Fruit fly (Drosophila melanogaster) whole organism, pupa: ENCODE data around the gene GluClalpha.

ENCODE experiments used
- CG12605 ChIP-seq: fragments of 200-800 bp; sonication (Bioruptor generic); IDR thresholded peaks from 2 replicates; pipeline ENCODE4 v1.3.6; 2022; ENCODE audit warnings: missing biosample characterization, missing genetic modification characterization
- CG13204 ChIP-seq: fragments of 200-800 bp; sonication (Bioruptor generic); optimal IDR thresholded peaks from 2 replicates; lab custom pipeline; 2018; ENCODE audit warnings: missing biosample characterization, mild to moderate bottlenecking, missing genetic modification characterization, moderate library complexity
- CG34367 ChIP-seq: fragments of 200-800 bp; sonication (Bioruptor generic); optimal IDR thresholded peaks from 2 replicates; lab custom pipeline; 2018; ENCODE audit warnings: missing biosample characterization, mild to moderate bottlenecking, missing genetic modification characterization
- CG4496 ChIP-seq: fragments of 200-800 bp; sonication (Bioruptor generic); IDR thresholded peaks from 3 replicates; pipeline ENCODE4 v1.3.6; 2022; ENCODE audit warnings: missing biosample characterization, missing genetic modification characterization
- CG8159 ChIP-seq: fragments of 200-800 bp; sonication (Bioruptor generic); optimal IDR thresholded peaks from 3 replicates; lab custom pipeline; 2018; ENCODE audit warnings: missing biosample characterization, mild to moderate bottlenecking, missing genetic modification characterization, moderate library complexity
- CG9948 ChIP-seq: fragments of 200-800 bp; sonication (Bioruptor generic); optimal IDR thresholded peaks from 2 replicates; lab custom pipeline; 2018; ENCODE audit warnings: missing biosample characterization, mild to moderate bottlenecking, missing genetic modification characterization, moderate library complexity
- D1 ChIP-seq: fragments of 200-800 bp; sonication (Bioruptor generic); optimal IDR thresholded peaks from 2 replicates; lab custom pipeline; 2018; ENCODE audit warnings: missing biosample characterization, mild to moderate bottlenecking, missing genetic modification characterization, moderate library complexity
- EcR ChIP-seq: fragments of 200-800 bp; sonication (Bioruptor generic); optimal IDR thresholded peaks from 3 replicates; lab custom pipeline; 2019; ENCODE audit warnings: missing biosample characterization, missing genetic modification characterization, mild to moderate bottlenecking, moderate library complexity, missing genetic modification reagents
- fd96Ca ChIP-seq: fragments of 200-800 bp; sonication (Bioruptor generic); IDR thresholded peaks from 3 replicates; pipeline ENCODE4 v1.3.6; 2022; ENCODE audit warnings: missing biosample characterization, missing genetic modification characterization
- gl ChIP-seq: fragments of 200-800 bp; sonication (Bioruptor generic); optimal IDR thresholded peaks from 2 replicates; lab custom pipeline; 2018; ENCODE audit warnings: missing biosample characterization, mild to moderate bottlenecking, missing genetic modification characterization
- rn ChIP-seq: fragments of 200-800 bp; sonication (Bioruptor generic); IDR thresholded peaks from 2 replicates; pipeline ENCODE4 v1.3.6; 2022; ENCODE audit warnings: missing biosample characterization, missing genetic modification characterization

DNA sequence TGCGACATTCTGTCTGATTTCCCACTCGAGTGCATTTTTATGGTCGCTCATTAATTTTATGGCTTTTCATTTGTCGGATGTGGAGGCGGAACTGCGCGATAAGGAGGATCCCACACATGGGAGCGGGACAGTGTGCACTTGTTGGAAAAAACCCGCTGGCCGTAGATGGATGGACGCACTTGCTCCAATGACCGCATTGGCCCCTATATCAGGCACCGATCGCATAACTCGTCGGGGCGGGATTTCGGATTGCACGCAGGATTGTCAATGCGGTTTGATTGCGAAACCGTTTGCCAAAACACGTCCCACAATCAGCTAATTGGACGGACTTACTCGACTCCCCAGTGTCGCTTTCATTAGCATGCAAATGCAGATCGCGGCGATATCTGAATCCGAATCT is 81.0 kb downstream of the GluClalpha start:
- TF ChIP-seq CG8159, result no peak
- TF ChIP-seq CG9948 (tag; lab: Kevin White, UChicago), result no peak
- no peak for TF ChIP-seq rn
- no peak for TF ChIP-seq EcR
- TF ChIP-seq CG12605 (GFP tag; lab: Robert Waterston, UW), result no peak
- TF ChIP-seq D1 (tag; lab: Kevin White, UChicago), result no peak
- TF ChIP-seq gl (tag; lab: Kevin White, UChicago), result no peak
- TF ChIP-seq CG4496 (GFP tag; lab: Robert Waterston, UW), result no peak
- no peak for TF ChIP-seq fd96Ca
- TF ChIP-seq CG13204 (GFP tag; lab: Kevin White, UChicago), result no peak
- TF ChIP-seq CG34367 (tag; lab: Kevin White, UChicago), result no peak
